Worm (Caenorhabditis elegans) whole organism, L4 larva: Measurements from ENCODE around the gene fbxa-218.
"Not testable (repeated sequence)": the region's sequence is repeated elsewhere in the genome, so short reads cannot be mapped to it uniquely, and the experiment has no call there.

Source experiments
- Y105C5A.15 ChIP-seq: fragments of 200-800 bp; sonication (Bioruptor generic); IDR thresholded peaks from 2 replicates; pipeline ENCODE4 v1.3.6; 2022; ENCODE audit warnings: missing genetic modification characterization, missing compliant biosample characterization
- ceh-82 ChIP-seq: sonication (generic microtip); optimal IDR thresholded peaks from 2 replicates; lab custom pipeline; 2017; ENCODE audit warnings: missing biosample characterization, missing genetic modification characterization
- ces-1 ChIP-seq: fragments of 150-350 bp; sonication (generic microtip); optimal IDR thresholded peaks from 4 replicates; lab custom pipeline; 2014; ENCODE audit warnings: missing biosample characterization, missing genetic modification reagents, missing genetic modification characterization
- daf-19 ChIP-seq: fragments of 200-800 bp; sonication (Bioruptor generic); conservative IDR thresholded peaks from 2 replicates; pipeline ENCODE4 v1.3.6; 2022; ENCODE audit warnings: missing genetic modification characterization, missing compliant biosample characterization
- dmd-9 ChIP-seq: fragments of 200-800 bp; sonication (Bioruptor generic); IDR thresholded peaks from 2 replicates; pipeline ENCODE4 v1.3.6; 2022; ENCODE audit warnings: missing genetic modification reagents, missing genetic modification characterization, missing compliant biosample characterization
- egl-27 ChIP-seq: sonication (generic microtip); optimal IDR thresholded peaks from 3 replicates; lab custom pipeline; 2017; ENCODE audit warnings: missing biosample characterization, missing genetic modification reagents, missing genetic modification characterization
- lin-15B ChIP-seq: fragments of 150-350 bp; sonication (generic microtip); optimal IDR thresholded peaks from 3 replicates; lab custom pipeline; 2014; ENCODE audit warnings: missing biosample characterization, missing genetic modification characterization
- mdt-29 ChIP-seq: fragments of 200-800 bp; sonication (Bioruptor generic); IDR thresholded peaks from 2 replicates; pipeline ENCODE4 v1.3.6; 2022; ENCODE audit warnings: missing genetic modification reagents, missing genetic modification characterization, missing compliant biosample characterization
- mxl-3 ChIP-seq: fragments of 200-800 bp; sonication (Bioruptor generic); optimal IDR thresholded peaks from 2 replicates; lab custom pipeline; 2018; ENCODE audit warnings: mild to moderate bottlenecking, missing genetic modification characterization, missing compliant biosample characterization
- nhr-237 ChIP-seq: sonication (generic microtip); optimal IDR thresholded peaks from 2 replicates; lab custom pipeline; 2017; ENCODE audit warnings: missing biosample characterization, missing genetic modification characterization
- nhr-28 ChIP-seq: fragments of 150-350 bp; optimal IDR thresholded peaks from 2 replicates; lab custom pipeline; 2014; ENCODE audit warnings: missing biosample characterization, missing genetic modification characterization
- nhr-48 ChIP-seq: sonication (generic microtip); optimal IDR thresholded peaks from 2 replicates; lab custom pipeline; 2016; ENCODE audit warnings: mild to moderate bottlenecking, missing genetic modification characterization, missing compliant biosample characterization
- pha-4 ChIP-seq, 2 experiments: fragments of 150-350 bp in 1 of 2; fragments of 200-800 bp in 1 of 2; sonication (Bioruptor generic) in 1 of 2; IDR thresholded peaks in 1 of 2; optimal IDR thresholded peaks in 1 of 2; 2 replicates each; pipeline versions ENCODE4 v1.3.6 to Lab custom; 2014 to 2022; ENCODE audit warnings: missing genetic modification characterization in 2 of 2, missing genetic modification reagents in 2 of 2, missing biosample characterization in 1 of 2, missing compliant biosample characterization in 1 of 2
- zag-1 ChIP-seq: fragments of 150-350 bp; optimal IDR thresholded peaks from 2 replicates; lab custom pipeline; 2014; ENCODE audit warnings: missing biosample characterization, missing genetic modification characterization

DNA sequence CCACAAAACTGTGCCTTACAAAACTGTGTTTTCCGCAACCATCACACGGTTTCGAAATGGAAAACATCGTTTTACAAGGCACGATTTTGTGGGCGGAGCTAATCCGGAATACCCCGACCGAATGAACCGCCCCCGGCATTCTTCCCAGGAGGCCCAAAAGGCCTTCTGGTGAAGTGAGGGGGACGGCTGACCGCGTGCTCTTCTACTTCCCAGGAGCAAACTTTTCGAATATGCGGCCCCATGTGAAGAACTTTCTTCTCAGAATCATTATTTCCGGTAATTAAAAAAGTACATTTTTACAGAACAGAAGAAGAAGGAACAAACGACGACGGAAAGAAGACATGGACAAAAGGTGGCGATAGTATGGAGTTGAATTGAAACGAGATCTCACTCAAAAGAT is 49.0 kb upstream of the fbxa-218 start:
- not testable (repeated sequence) for TF ChIP-seq ceh-82 (tag; lab: Kevin White, UChicago); daf-19 (GFP tag; lab: Robert Waterston, UW); mxl-3 (GFP tag; lab: Kevin White, UChicago); lin-15B (tag; lab: Kevin White, UChicago); mdt-29; dmd-9; nhr-48 (tag; lab: Kevin White, UChicago); nhr-237; ces-1 (GFP tag; lab: Kevin White, UChicago); Y105C5A.15 (GFP tag; lab: Robert Waterston, UW); egl-27 (tag; lab: Kevin White, UChicago); nhr-28 (tag; lab: Kevin White, UChicago); pha-4 (GFP tag; IDR thresholded peaks at IDR 0.05; lab: Robert Waterston, UW); pha-4 (tag; optimal IDR thresholded peaks at IDR 0.05; lab: Kevin White, UChicago); zag-1
